Worm (Caenorhabditis elegans) whole organism, late embryonic: ENCODE measurements around the gene Y57G11C.499.

ENCODE experiments used
- K02D7.2 ChIP-seq: sonication (generic microtip); optimal IDR thresholded peaks from 2 replicates; lab custom pipeline; 2017; ENCODE audit warnings: mild to moderate bottlenecking, missing genetic modification characterization, missing compliant biosample characterization
- ama-1 ChIP-seq: fragments of 150-350 bp; optimal IDR thresholded peaks from 2 replicates; lab custom pipeline; 2014
- ceh-19 ChIP-seq: fragments of 200-800 bp; sonication (Bioruptor generic); optimal IDR thresholded peaks from 2 replicates; lab custom pipeline; 2018; ENCODE audit warnings: mild to moderate bottlenecking, missing genetic modification characterization, missing compliant biosample characterization
- fkh-6 ChIP-seq: sonication (generic microtip); optimal IDR thresholded peaks from 2 replicates; lab custom pipeline; 2016; ENCODE audit warnings: missing genetic modification characterization, missing compliant biosample characterization
- nfya-1 ChIP-seq: sonication (generic microtip); optimal IDR thresholded peaks from 2 replicates; lab custom pipeline; 2017; ENCODE audit warnings: missing genetic modification characterization, mild to moderate bottlenecking, missing compliant biosample characterization, antibody characterized with exemption, moderate library complexity
- rnt-1 ChIP-seq: sonication (generic microtip); optimal IDR thresholded peaks from 2 replicates; lab custom pipeline; 2016; ENCODE audit warnings: missing genetic modification characterization, missing compliant biosample characterization

ce11 chrIV:14784481-14784880 lies 29.7 kb upstream of the Y57G11C.499 start, which contains the start of gene nlp-56:
- TF ChIP-seq nfya-1 (no peak), fkh-6 (tag; lab: Kevin White, UChicago) (no peak), rnt-1 (no peak), K02D7.2 (tag; lab: Kevin White, UChicago) (no peak), ceh-19 (GFP tag; lab: Kevin White, UChicago) (no peak), ama-1 (lab: Kevin White, UChicago) (no peak)
